Fruit fly (Drosophila melanogaster) whole organism, embryonic: ENCODE data around the gene CG10710.
A peak's percentile ranks its signal among the peaks of the same experiment; 100 is the strongest.

Source experiments
- Atf-2 ChIP-seq: fragments of 200-800 bp; sonication (Bioruptor generic); optimal IDR thresholded peaks from 2 replicates; lab custom pipeline; 2016; ENCODE audit warnings: missing biosample characterization, missing genetic modification characterization
- Blimp-1 ChIP-seq: fragments of 200-800 bp; sonication (Bioruptor generic); optimal IDR thresholded peaks from 3 replicates; lab custom pipeline; 2018; ENCODE audit warnings: missing biosample characterization, missing genetic modification characterization, mild to moderate bottlenecking, moderate library complexity, missing genetic modification reagents
- CG10147 ChIP-seq: fragments of 200-800 bp; sonication (Bioruptor generic); optimal IDR thresholded peaks from 2 replicates; lab custom pipeline; 2019; ENCODE audit warnings: missing biosample characterization, mild to moderate bottlenecking, missing genetic modification characterization, moderate library complexity
- CG11504 ChIP-seq: fragments of 200-800 bp; sonication (Bioruptor generic); optimal IDR thresholded peaks from 3 replicates; lab custom pipeline; 2019; ENCODE audit warnings: missing biosample characterization, mild to moderate bottlenecking, missing genetic modification characterization, moderate library complexity
- CG11695 ChIP-seq: fragments of 200-800 bp; sonication (Bioruptor generic); IDR thresholded peaks from 3 replicates; pipeline ENCODE4 v1.3.6; 2022; ENCODE audit warnings: missing biosample characterization, missing genetic modification characterization
- CG11696 ChIP-seq: fragments of 200-800 bp; sonication (Bioruptor generic); IDR thresholded peaks from 2 replicates; pipeline ENCODE4 v1.3.6; 2022; ENCODE audit warnings: missing biosample characterization, missing genetic modification characterization
- CG13287 ChIP-seq: fragments of 200-800 bp; sonication (Bioruptor generic); IDR thresholded peaks from 2 replicates; pipeline ENCODE4 v1.3.6; 2022; ENCODE audit warnings: missing biosample characterization, missing genetic modification characterization; ENCODE audit not compliant: partially characterized antibody
- CG13894 ChIP-seq: fragments of 200-800 bp; sonication (Bioruptor generic); optimal IDR thresholded peaks from 3 replicates; lab custom pipeline; 2018; ENCODE audit warnings: missing biosample characterization, mild to moderate bottlenecking, missing genetic modification characterization, moderate library complexity
- CG14014 ChIP-seq: fragments of 200-800 bp; sonication (Bioruptor generic); IDR thresholded peaks from 2 replicates; pipeline ENCODE4 v1.3.6; 2022; ENCODE audit warnings: missing biosample characterization, missing genetic modification characterization
- CG31388 ChIP-seq: fragments of 200-800 bp; sonication (Bioruptor generic); optimal IDR thresholded peaks from 2 replicates; lab custom pipeline; 2016; ENCODE audit warnings: missing biosample characterization, missing genetic modification characterization
- CG33557 ChIP-seq: fragments of 200-800 bp; sonication (Bioruptor generic); optimal IDR thresholded peaks from 2 replicates; lab custom pipeline; 2019; ENCODE audit warnings: missing biosample characterization, mild to moderate bottlenecking, missing genetic modification characterization, moderate library complexity
- CG4360 ChIP-seq: fragments of 200-800 bp; sonication (Bioruptor generic); IDR thresholded peaks from 2 replicates; pipeline ENCODE4 v1.3.6; 2022; ENCODE audit warnings: missing biosample characterization, missing genetic modification characterization
- CG4707 ChIP-seq: fragments of 200-800 bp; sonication (Bioruptor generic); optimal IDR thresholded peaks from 2 replicates; lab custom pipeline; 2018; ENCODE audit warnings: missing biosample characterization, mild to moderate bottlenecking, missing genetic modification characterization, moderate library complexity
- CG5180 ChIP-seq: fragments of 200-800 bp; sonication (Bioruptor generic); optimal IDR thresholded peaks from 3 replicates; lab custom pipeline; 2017; ENCODE audit warnings: missing biosample characterization, missing genetic modification characterization, mild to moderate bottlenecking, moderate library complexity, missing genetic modification reagents
- CG6689 ChIP-seq: fragments of 200-800 bp; sonication (Bioruptor generic); IDR thresholded peaks from 2 replicates; pipeline ENCODE4 v1.3.6; 2022; ENCODE audit warnings: missing biosample characterization, missing genetic modification characterization
- Deaf1 ChIP-seq: fragments of 200-800 bp; optimal IDR thresholded peaks from 3 replicates; lab custom pipeline; 2019; ENCODE audit warnings: missing biosample characterization, mild to moderate bottlenecking, missing genetic modification characterization, moderate library complexity
- E2f1 ChIP-seq: fragments of 200-800 bp; sonication (Bioruptor generic); IDR thresholded peaks from 2 replicates; pipeline ENCODE4 v1.3.6; 2022; ENCODE audit warnings: missing biosample characterization, missing genetic modification characterization
- GATAe ChIP-seq: fragments of 200-800 bp; sonication (Bioruptor generic); conservative IDR thresholded peaks from 2 replicates; pipeline ENCODE4 v1.3.6; 2022; ENCODE audit warnings: missing biosample characterization, missing genetic modification characterization
- Hr78 ChIP-seq, 2 experiments: fragments of 200-800 bp in 1 of 2; fragments of >200 bp in 1 of 2; sonication (Bioruptor generic) in 1 of 2; optimal IDR thresholded peaks; 2 replicates each; lab custom pipeline; 2017 to 2019; ENCODE audit warnings: missing biosample characterization in 2 of 2, missing genetic modification characterization in 2 of 2, mild to moderate bottlenecking in 1 of 2, moderate library complexity in 1 of 2
- Sox100B ChIP-seq: fragments of 200-800 bp; sonication (Bioruptor generic); optimal IDR thresholded peaks from 3 replicates; lab custom pipeline; 2018; ENCODE audit warnings: missing biosample characterization, mild to moderate bottlenecking, missing genetic modification characterization
- Sox102F ChIP-seq: fragments of 200-800 bp; sonication (Bioruptor generic); optimal IDR thresholded peaks from 2 replicates; lab custom pipeline; 2018; ENCODE audit warnings: missing biosample characterization, mild to moderate bottlenecking, missing genetic modification characterization, moderate library complexity
- Taf1 ChIP-seq: fragments of 200-800 bp; sonication (Bioruptor generic); IDR thresholded peaks from 2 replicates; pipeline ENCODE4 v1.3.6; 2022; ENCODE audit warnings: missing biosample characterization, missing genetic modification characterization
- al ChIP-seq: fragments of 200-800 bp; sonication (Bioruptor generic); IDR thresholded peaks from 2 replicates; pipeline ENCODE4 v1.3.6; 2022; ENCODE audit warnings: missing biosample characterization, missing genetic modification characterization
- cas ChIP-seq: fragments of 200-800 bp; sonication (Bioruptor generic); IDR thresholded peaks from 2 replicates; pipeline ENCODE4 v1.3.6; 2022; ENCODE audit warnings: missing biosample characterization, missing genetic modification characterization
- chinmo ChIP-seq: fragments of 200-800 bp; sonication (Bioruptor generic); IDR thresholded peaks from 4 replicates; pipeline ENCODE4 v1.3.6; 2022; ENCODE audit warnings: missing biosample characterization, missing genetic modification characterization; ENCODE audit not compliant: partially characterized antibody
- dati ChIP-seq: fragments of 200-800 bp; sonication (Bioruptor generic); IDR thresholded peaks from 2 replicates; pipeline ENCODE4 v1.3.6; 2022; ENCODE audit warnings: missing biosample characterization, missing genetic modification characterization
- dmrt99B ChIP-seq: fragments of 200-800 bp; sonication (Bioruptor generic); optimal IDR thresholded peaks from 2 replicates; lab custom pipeline; 2018; ENCODE audit warnings: missing biosample characterization, mild to moderate bottlenecking, missing genetic modification characterization, moderate library complexity
- emc ChIP-seq: fragments of 200-800 bp; sonication (Bioruptor generic); optimal IDR thresholded peaks from 2 replicates; lab custom pipeline; 2016; ENCODE audit warnings: missing biosample characterization, missing genetic modification characterization
- esg ChIP-seq: fragments of 200-800 bp; sonication (Bioruptor generic); conservative IDR thresholded peaks from 2 replicates; pipeline ENCODE4 v1.3.6; 2022; ENCODE audit warnings: missing biosample characterization, missing genetic modification characterization
- fd96Cb ChIP-seq: fragments of 200-800 bp; sonication (Bioruptor generic); optimal IDR thresholded peaks from 2 replicates; lab custom pipeline; 2018; ENCODE audit warnings: missing biosample characterization, mild to moderate bottlenecking, missing genetic modification characterization, moderate library complexity
- ftz-f1 ChIP-seq: fragments of 200-800 bp; sonication (Bioruptor generic); optimal IDR thresholded peaks from 2 replicates; lab custom pipeline; 2016; ENCODE audit warnings: missing biosample characterization, missing genetic modification characterization
- gcm2 ChIP-seq: fragments of 200-800 bp; sonication (Bioruptor generic); optimal IDR thresholded peaks from 2 replicates; lab custom pipeline; 2016; ENCODE audit warnings: missing biosample characterization, missing genetic modification characterization
- grn ChIP-seq: fragments of 200-800 bp; sonication (Bioruptor generic); optimal IDR thresholded peaks from 3 replicates; lab custom pipeline; 2017; ENCODE audit warnings: missing biosample characterization, missing genetic modification characterization
- phol ChIP-seq: fragments of 200-800 bp; sonication (Bioruptor generic); optimal IDR thresholded peaks from 3 replicates; lab custom pipeline; 2018; ENCODE audit warnings: missing biosample characterization, mild to moderate bottlenecking, missing genetic modification characterization, moderate library complexity
- prd ChIP-seq, 3 experiments: fragments of >200 bp in 2 of 3; fragments of 200-800 bp in 1 of 3; sonication (Bioruptor generic) in 1 of 3; optimal IDR thresholded peaks in 2 of 3; IDR thresholded peaks in 1 of 3; 2 replicates in 2 of 3; 3 replicates in 1 of 3; pipeline versions ENCODE4 v1.3.6 to Lab custom; 2017 to 2022; ENCODE audit warnings: missing biosample characterization in 1 of 3, missing genetic modification characterization in 1 of 3
- pros ChIP-seq: fragments of 200-800 bp; sonication (Bioruptor generic); optimal IDR thresholded peaks from 3 replicates; lab custom pipeline; 2019; ENCODE audit warnings: missing biosample characterization, mild to moderate bottlenecking, missing genetic modification characterization, moderate library complexity
- repo ChIP-seq: fragments of 200-800 bp; sonication (Bioruptor generic); optimal IDR thresholded peaks from 2 replicates; lab custom pipeline; 2016; ENCODE audit warnings: missing biosample characterization, missing genetic modification characterization
- row ChIP-seq: fragments of 200-800 bp; sonication (Bioruptor generic); IDR thresholded peaks from 3 replicates; pipeline ENCODE4 v1.3.6; 2022; ENCODE audit warnings: missing biosample characterization, missing genetic modification characterization
- sd ChIP-seq: fragments of 200-800 bp; sonication (Bioruptor generic); optimal IDR thresholded peaks from 3 replicates; lab custom pipeline; 2018; ENCODE audit warnings: missing biosample characterization, mild to moderate bottlenecking, missing genetic modification characterization, moderate library complexity
- slbo ChIP-seq: fragments of 200-800 bp; sonication (Bioruptor generic); IDR thresholded peaks from 2 replicates; pipeline ENCODE4 v1.3.6; 2022; ENCODE audit warnings: missing biosample characterization, missing genetic modification characterization
- sr ChIP-seq: fragments of 200-800 bp; sonication (Bioruptor generic); IDR thresholded peaks from 3 replicates; pipeline ENCODE4 v1.3.6; 2022; ENCODE audit warnings: missing biosample characterization, missing genetic modification characterization
- tap ChIP-seq: fragments of 200-800 bp; optimal IDR thresholded peaks from 3 replicates; lab custom pipeline; 2019; ENCODE audit warnings: missing biosample characterization, mild to moderate bottlenecking, missing genetic modification characterization, moderate library complexity
- tgo ChIP-seq: fragments of 200-800 bp; sonication (Bioruptor generic); IDR thresholded peaks from 3 replicates; pipeline ENCODE4 v1.3.6; 2022; ENCODE audit warnings: missing biosample characterization, missing genetic modification characterization
- tin ChIP-seq: fragments of 200-800 bp; sonication (Bioruptor generic); optimal IDR thresholded peaks from 3 replicates; lab custom pipeline; 2016; ENCODE audit warnings: missing biosample characterization, missing genetic modification characterization
- tup ChIP-seq: fragments of 200-800 bp; sonication (Bioruptor generic); optimal IDR thresholded peaks from 2 replicates; lab custom pipeline; 2016; ENCODE audit warnings: missing biosample characterization, mild to moderate bottlenecking, missing genetic modification characterization, moderate library complexity
- zen2 ChIP-seq: fragments of 200-800 bp; sonication (Bioruptor generic); IDR thresholded peaks from 3 replicates; pipeline ENCODE4 v1.3.6; 2022; ENCODE audit warnings: missing biosample characterization, missing genetic modification characterization; ENCODE audit not compliant: partially characterized antibody

CG10710 gene

DNA sequence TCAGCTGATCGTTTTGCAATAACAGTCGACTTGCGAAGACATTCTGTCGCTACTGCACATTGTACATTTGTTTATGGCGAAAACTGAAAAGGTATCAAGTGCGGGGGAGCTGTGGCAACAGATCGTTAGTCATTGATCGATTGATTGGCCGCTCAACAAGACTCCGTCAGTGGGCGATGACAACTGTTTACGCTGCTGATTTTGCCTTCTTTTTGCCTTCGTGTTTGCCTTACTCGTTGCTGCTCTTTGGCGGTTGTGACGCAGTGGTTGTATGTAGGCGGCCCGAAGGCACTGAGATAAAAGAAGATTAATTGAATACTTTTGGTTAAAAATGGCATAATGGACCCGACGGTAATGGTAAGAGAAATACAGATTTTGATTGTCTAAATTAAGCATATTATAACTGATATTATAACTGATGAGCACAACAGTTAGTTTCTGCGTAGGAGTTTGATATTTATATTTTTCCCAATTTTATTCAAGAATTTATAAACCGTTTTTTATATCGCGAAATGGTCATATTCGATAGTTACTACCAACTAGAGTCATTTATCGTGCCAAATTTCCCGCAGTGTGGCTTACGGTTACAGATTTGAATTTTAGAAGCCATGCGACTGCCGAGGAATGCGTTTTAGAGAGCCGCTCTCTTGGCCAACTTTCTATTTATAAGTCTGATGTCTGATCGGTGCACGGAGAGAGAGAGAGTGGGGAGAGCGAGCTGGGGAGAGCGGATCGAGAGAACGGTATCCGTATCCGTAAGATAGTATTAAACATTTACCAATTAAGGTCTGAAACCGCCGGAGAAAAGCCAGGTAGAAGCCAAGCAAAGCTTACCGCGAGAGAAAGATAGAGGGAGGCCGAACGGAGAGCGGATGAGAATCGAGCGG lies 42.6 kb downstream of the CG10710 start (continued):
- no peak for TF ChIP-seq cas (GFP tag; lab: Robert Waterston, UW)

DNA sequence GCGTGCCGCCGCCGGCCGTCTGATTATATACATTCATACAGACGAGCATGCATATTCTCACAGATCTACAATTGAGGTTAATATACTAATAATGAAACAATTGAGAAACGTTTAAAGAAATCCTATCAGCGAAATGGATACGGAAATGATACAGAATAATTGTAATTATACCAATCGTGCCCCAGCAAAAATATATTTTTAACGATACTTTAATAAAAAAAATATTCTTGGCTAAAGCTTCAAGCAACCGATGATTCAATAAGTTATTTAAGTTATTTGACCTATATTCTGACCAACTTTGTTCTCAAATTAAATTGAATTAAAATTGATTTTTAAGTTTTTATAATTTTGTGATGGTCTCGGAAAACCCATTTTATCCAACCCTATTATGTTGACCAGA lies 43.3 kb downstream of the CG10710 start:
- TF ChIP-seq sd (tag; lab: Kevin White, UChicago) (no peak), Atf-2 (GFP tag; lab: Kevin White, UChicago) (no peak), al (GFP tag; lab: Robert Waterston, UW) (no peak), Taf1 (GFP tag; lab: Robert Waterston, UW) (no peak; the same call in 1 of the 2 replicates), esg (0 out of 2 replicates have a peak, but pooled peaks have one; percentile 10), CG10147 (peak; percentile 11), gcm2 (GFP tag; lab: Kevin White, UChicago) (no peak), CG11696 (GFP tag; lab: Robert Waterston, UW) (peak; percentile 69), repo (GFP tag; lab: Kevin White, UChicago) (no peak), dmrt99B (tag; lab: Kevin White, UChicago) (peak; percentile 25), CG5180 (GFP tag; lab: Kevin White, UChicago) (no peak), Blimp-1 (GFP tag; lab: Kevin White, UChicago) (peak; percentile 14), grn (no peak), CG6689 (GFP tag; lab: Robert Waterston, UW) (peak; percentile 36), E2f1 (GFP tag; lab: Robert Waterston, UW) (no peak), dati (GFP tag; lab: Robert Waterston, UW) (no peak), Sox100B (peak; percentile 27), CG13287 (GFP tag; lab: Robert Waterston, UW) (no peak), Sox102F (GFP tag; lab: Kevin White, UChicago) (no peak), CG11504 (tag; lab: Kevin White, UChicago) (peak; percentile 60), zen2 (GFP tag; lab: Robert Waterston, UW) (no peak), CG33557 (GFP tag; lab: Kevin White, UChicago) (no peak), CG13894 (tag; lab: Kevin White, UChicago) (no peak), fd96Cb (tag; lab: Kevin White, UChicago) (peak; percentile 24), tin (no peak), CG31388 (no peak), row (0 out of 3 replicates have a peak, but pooled peaks have one; percentile 5), emc (no peak), CG4360 (no peak), GATAe (GFP tag; lab: Robert Waterston, UW) (no peak), tgo (GFP tag; lab: Robert Waterston, UW) (peak; percentile 27; the same call in 1 of the 3 replicates), phol (no peak), sr (0 out of 3 replicates have a peak, but pooled peaks have one; percentile 47), ftz-f1 (GFP tag; lab: Kevin White, UChicago) (no peak), tup (GFP tag; lab: Kevin White, UChicago) (no peak), CG4707 (GFP tag; lab: Kevin White, UChicago) (no peak), Hr78 (GFP tag; optimal IDR thresholded peaks at IDR 0.05; lab: Kevin White, UChicago) (no peak), tap (peak; percentile 37), Deaf1 (tag; lab: Kevin White, UChicago) (no peak), CG11695 (GFP tag; lab: Robert Waterston, UW) (0 out of 3 replicates have a peak, but pooled peaks have one; percentile 9), prd (optimal IDR thresholded peaks at IDR 0.05; lab: Kevin White, UChicago) (no peak), prd (GFP tag; IDR thresholded peaks at IDR 0.05; lab: Robert Waterston, UW) (peak; percentile 10; the same call in 1 of the 3 replicates), pros (GFP tag; lab: Kevin White, UChicago) (no peak), slbo (GFP tag; lab: Robert Waterston, UW) (peak; percentile 15; the same call in 1 of the 2 replicates), CG14014 (GFP tag; lab: Robert Waterston, UW) (no peak), chinmo (no peak)
